Fruit fly (Drosophila melanogaster) whole organism, embryonic: Measurements from ENCODE around the gene CG6028.

Experiments
- ATbp ChIP-seq: fragments of 200-800 bp; sonication (Bioruptor generic); optimal IDR thresholded peaks from 2 replicates; lab custom pipeline; 2017; ENCODE audit warnings: missing biosample characterization, mild to moderate bottlenecking, missing genetic modification characterization, missing genetic modification reagents
- Abd-B ChIP-seq: fragments of 200-800 bp; sonication (Bioruptor generic); optimal IDR thresholded peaks from 2 replicates; lab custom pipeline; 2018; ENCODE audit warnings: missing biosample characterization, mild to moderate bottlenecking, missing genetic modification characterization, moderate library complexity
- Aef1 ChIP-seq: fragments of 200-800 bp; sonication (Bioruptor generic); IDR thresholded peaks from 3 replicates; pipeline ENCODE4 v1.3.6; 2022; ENCODE audit warnings: missing biosample characterization, missing genetic modification characterization
- C15 ChIP-seq: fragments of 200-800 bp; sonication (Bioruptor generic); IDR thresholded peaks from 3 replicates; pipeline ENCODE4 v1.3.6; 2022; ENCODE audit warnings: missing biosample characterization, missing genetic modification characterization
- CG10462 ChIP-seq: fragments of 200-800 bp; sonication (Bioruptor generic); optimal IDR thresholded peaks from 2 replicates; lab custom pipeline; 2016; ENCODE audit warnings: missing biosample characterization, missing genetic modification characterization
- CG10979 ChIP-seq: fragments of 200-800 bp; sonication (Bioruptor generic); optimal IDR thresholded peaks from 2 replicates; lab custom pipeline; 2018; ENCODE audit warnings: missing biosample characterization, mild to moderate bottlenecking, missing genetic modification characterization, moderate library complexity
- CG11085 ChIP-seq: fragments of 200-800 bp; sonication (Bioruptor generic); IDR thresholded peaks from 2 replicates; pipeline ENCODE4 v1.3.6; 2022; ENCODE audit warnings: missing biosample characterization, missing genetic modification characterization
- CG11456 ChIP-seq: fragments of 200-800 bp; sonication (Bioruptor generic); IDR thresholded peaks from 3 replicates; pipeline ENCODE4 v1.3.6; 2022; ENCODE audit warnings: missing biosample characterization, missing genetic modification characterization
- CG11695 ChIP-seq: fragments of 200-800 bp; sonication (Bioruptor generic); IDR thresholded peaks from 3 replicates; pipeline ENCODE4 v1.3.6; 2022; ENCODE audit warnings: missing biosample characterization, missing genetic modification characterization
- CG12104 ChIP-seq: fragments of 200-800 bp; sonication (Bioruptor generic); optimal IDR thresholded peaks from 3 replicates; lab custom pipeline; 2016; ENCODE audit warnings: missing biosample characterization, missing genetic modification characterization
- CG14050 ChIP-seq: fragments of 200-800 bp; sonication (Bioruptor generic); IDR thresholded peaks from 3 replicates; pipeline ENCODE4 v1.3.6; 2022; ENCODE audit warnings: missing biosample characterization, missing genetic modification characterization
- CG15601 ChIP-seq: fragments of 200-800 bp; sonication (Bioruptor generic); optimal IDR thresholded peaks from 3 replicates; lab custom pipeline; 2019; ENCODE audit warnings: missing biosample characterization, mild to moderate bottlenecking, missing genetic modification characterization, moderate library complexity
- CG15696 ChIP-seq: fragments of 200-800 bp; sonication (Bioruptor generic); optimal IDR thresholded peaks from 2 replicates; lab custom pipeline; 2019; ENCODE audit warnings: missing biosample characterization, mild to moderate bottlenecking, missing genetic modification characterization, moderate library complexity
- CG17568 ChIP-seq: fragments of 200-800 bp; sonication (Bioruptor generic); optimal IDR thresholded peaks from 2 replicates; lab custom pipeline; 2018; ENCODE audit warnings: missing biosample characterization, mild to moderate bottlenecking, missing genetic modification characterization, moderate library complexity
- CG18619 ChIP-seq: fragments of 200-800 bp; sonication (Bioruptor generic); optimal IDR thresholded peaks from 3 replicates; lab custom pipeline; 2017; ENCODE audit warnings: missing biosample characterization, mild to moderate bottlenecking, missing genetic modification characterization
- CG31365 ChIP-seq: fragments of 200-800 bp; sonication (Bioruptor generic); optimal IDR thresholded peaks from 2 replicates; lab custom pipeline; 2018; ENCODE audit warnings: missing biosample characterization, mild to moderate bottlenecking, missing genetic modification characterization
- CG31441 ChIP-seq: fragments of 200-800 bp; sonication (Bioruptor generic); IDR thresholded peaks from 2 replicates; pipeline ENCODE4 v1.3.6; 2022; ENCODE audit warnings: missing biosample characterization, missing genetic modification characterization
- CG3838 ChIP-seq: fragments of 200-800 bp; sonication (Bioruptor generic); optimal IDR thresholded peaks from 3 replicates; lab custom pipeline; 2016; ENCODE audit warnings: missing biosample characterization, missing genetic modification characterization
- CG42726 ChIP-seq: fragments of 200-800 bp; sonication (Bioruptor generic); IDR thresholded peaks from 2 replicates; pipeline ENCODE4 v1.3.6; 2022; ENCODE audit warnings: missing biosample characterization, missing genetic modification characterization; ENCODE audit not compliant: partially characterized antibody
- CG7357 ChIP-seq: fragments of 200-800 bp; sonication (Bioruptor generic); IDR thresholded peaks from 3 replicates; pipeline ENCODE4 v1.3.6; 2022; ENCODE audit warnings: missing biosample characterization, missing genetic modification characterization
- CG8359 ChIP-seq: fragments of 200-800 bp; sonication (Bioruptor generic); optimal IDR thresholded peaks from 2 replicates; lab custom pipeline; 2017; ENCODE audit warnings: missing biosample characterization, mild to moderate bottlenecking, missing genetic modification characterization, borderline replicate concordance
- CG9609 ChIP-seq: fragments of 200-800 bp; sonication (Bioruptor generic); optimal IDR thresholded peaks from 3 replicates; lab custom pipeline; 2016; ENCODE audit warnings: missing biosample characterization, missing genetic modification characterization
- Dp ChIP-seq: fragments of 200-800 bp; sonication (Bioruptor generic); optimal IDR thresholded peaks from 2 replicates; lab custom pipeline; 2018; ENCODE audit warnings: missing biosample characterization, mild to moderate bottlenecking, missing genetic modification characterization, moderate library complexity
- H2.0 ChIP-seq: fragments of 200-800 bp; sonication (Bioruptor generic); IDR thresholded peaks from 2 replicates; pipeline ENCODE4 v1.3.6; 2022; ENCODE audit warnings: missing biosample characterization, missing genetic modification characterization
- Hr78 ChIP-seq, 2 experiments: fragments of 200-800 bp in 1 of 2; fragments of >200 bp in 1 of 2; sonication (Bioruptor generic) in 1 of 2; optimal IDR thresholded peaks; 2 replicates each; lab custom pipeline; 2017 to 2019; ENCODE audit warnings: missing biosample characterization in 2 of 2, missing genetic modification characterization in 2 of 2, mild to moderate bottlenecking in 1 of 2, moderate library complexity in 1 of 2
- Lhr ChIP-seq: fragments of 200-800 bp; sonication (Bioruptor generic); optimal IDR thresholded peaks from 3 replicates; lab custom pipeline; 2017; ENCODE audit warnings: mild to moderate bottlenecking, missing biosample characterization, missing genetic modification reagents, missing genetic modification characterization
- Sin3A ChIP-seq: fragments of >200 bp; optimal IDR thresholded peaks from 2 replicates; lab custom pipeline; 2018
- Sox100B ChIP-seq: fragments of 200-800 bp; sonication (Bioruptor generic); optimal IDR thresholded peaks from 3 replicates; lab custom pipeline; 2018; ENCODE audit warnings: missing biosample characterization, mild to moderate bottlenecking, missing genetic modification characterization
- Sox102F ChIP-seq: fragments of 200-800 bp; sonication (Bioruptor generic); optimal IDR thresholded peaks from 2 replicates; lab custom pipeline; 2018; ENCODE audit warnings: missing biosample characterization, mild to moderate bottlenecking, missing genetic modification characterization, moderate library complexity
- Tbp ChIP-seq: fragments of >200 bp; optimal IDR thresholded peaks from 2 replicates; lab custom pipeline; 2018; ENCODE audit warnings: missing biosample characterization, missing genetic modification characterization
- YL-1 ChIP-seq: fragments of 200-800 bp; sonication (Bioruptor generic); optimal IDR thresholded peaks from 3 replicates; lab custom pipeline; 2017; ENCODE audit warnings: missing biosample characterization, mild to moderate bottlenecking, missing genetic modification characterization
- ac ChIP-seq: fragments of 200-800 bp; sonication (Bioruptor generic); optimal IDR thresholded peaks from 3 replicates; lab custom pipeline; 2017; ENCODE audit warnings: missing biosample characterization, mild to moderate bottlenecking, missing genetic modification characterization
- az2 ChIP-seq: fragments of 200-800 bp; sonication (Bioruptor generic); optimal IDR thresholded peaks from 3 replicates; lab custom pipeline; 2016; ENCODE audit warnings: missing biosample characterization, missing genetic modification characterization
- cato ChIP-seq: fragments of 200-800 bp; sonication (Bioruptor generic); optimal IDR thresholded peaks from 2 replicates; lab custom pipeline; 2016; ENCODE audit warnings: missing biosample characterization, missing genetic modification characterization, borderline replicate concordance
- corto ChIP-seq: fragments of 200-800 bp; sonication (Bioruptor generic); optimal IDR thresholded peaks from 2 replicates; lab custom pipeline; 2016; ENCODE audit warnings: missing biosample characterization, mild to moderate bottlenecking, missing genetic modification characterization, moderate library complexity
- crc ChIP-seq: fragments of 200-800 bp; sonication (Bioruptor generic); optimal IDR thresholded peaks from 2 replicates; lab custom pipeline; 2016; ENCODE audit warnings: missing biosample characterization, missing genetic modification characterization
- dmrt11E ChIP-seq: fragments of 200-800 bp; sonication (Bioruptor generic); optimal IDR thresholded peaks from 3 replicates; lab custom pipeline; 2018; ENCODE audit warnings: missing biosample characterization, mild to moderate bottlenecking, missing genetic modification characterization, moderate library complexity
- esg ChIP-seq: fragments of 200-800 bp; sonication (Bioruptor generic); conservative IDR thresholded peaks from 2 replicates; pipeline ENCODE4 v1.3.6; 2022; ENCODE audit warnings: missing biosample characterization, missing genetic modification characterization
- grau ChIP-seq: fragments of 200-800 bp; optimal IDR thresholded peaks from 3 replicates; lab custom pipeline; 2019; ENCODE audit warnings: missing biosample characterization, mild to moderate bottlenecking, missing genetic modification characterization, moderate library complexity
- gsb-n ChIP-seq: fragments of 200-800 bp; sonication (Bioruptor generic); optimal IDR thresholded peaks from 3 replicates; lab custom pipeline; 2018; ENCODE audit warnings: missing biosample characterization, mild to moderate bottlenecking, missing genetic modification characterization
- ham ChIP-seq: fragments of 200-800 bp; sonication (Bioruptor generic); IDR thresholded peaks from 2 replicates; pipeline ENCODE4 v1.3.6; 2022; ENCODE audit warnings: missing biosample characterization, missing genetic modification characterization
- her ChIP-seq: fragments of 200-800 bp; sonication (Bioruptor generic); optimal IDR thresholded peaks from 2 replicates; lab custom pipeline; 2016; ENCODE audit warnings: missing biosample characterization, missing genetic modification characterization
- jing ChIP-seq: fragments of 200-800 bp; sonication (Bioruptor generic); optimal IDR thresholded peaks from 2 replicates; lab custom pipeline; 2018; ENCODE audit warnings: missing biosample characterization, mild to moderate bottlenecking, missing genetic modification characterization
- lbe ChIP-seq: fragments of 200-800 bp; sonication (Bioruptor generic); optimal IDR thresholded peaks from 2 replicates; lab custom pipeline; 2016; ENCODE audit warnings: missing biosample characterization, mild to moderate bottlenecking, missing genetic modification characterization
- mam ChIP-seq: fragments of 200-800 bp; sonication (Bioruptor generic); optimal IDR thresholded peaks from 3 replicates; lab custom pipeline; 2016; ENCODE audit warnings: missing biosample characterization, missing genetic modification characterization
- oc ChIP-seq: fragments of 200-800 bp; sonication (Bioruptor generic); optimal IDR thresholded peaks from 2 replicates; lab custom pipeline; 2018; ENCODE audit warnings: missing biosample characterization, mild to moderate bottlenecking, missing genetic modification characterization, moderate library complexity
- ro ChIP-seq: fragments of 200-800 bp; sonication (Bioruptor generic); IDR thresholded peaks from 2 replicates; pipeline ENCODE4 v1.3.6; 2022; ENCODE audit warnings: missing biosample characterization, missing genetic modification characterization
- stwl ChIP-seq: fragments of 200-800 bp; sonication (Bioruptor generic); optimal IDR thresholded peaks from 3 replicates; lab custom pipeline; 2018; ENCODE audit warnings: missing biosample characterization, mild to moderate bottlenecking, missing genetic modification characterization, moderate library complexity
- sug ChIP-seq: fragments of 200-800 bp; optimal IDR thresholded peaks from 2 replicates; lab custom pipeline; 2019; ENCODE audit warnings: missing biosample characterization, mild to moderate bottlenecking, missing genetic modification characterization, moderate library complexity
- tin ChIP-seq: fragments of 200-800 bp; sonication (Bioruptor generic); optimal IDR thresholded peaks from 3 replicates; lab custom pipeline; 2016; ENCODE audit warnings: missing biosample characterization, missing genetic modification characterization
- vnd ChIP-seq: fragments of 200-800 bp; sonication (Bioruptor generic); IDR thresholded peaks from 3 replicates; pipeline ENCODE4 v1.3.6; 2022; ENCODE audit warnings: missing biosample characterization, missing genetic modification characterization; ENCODE audit not compliant: partially characterized antibody

CG6028 gene

DNA sequence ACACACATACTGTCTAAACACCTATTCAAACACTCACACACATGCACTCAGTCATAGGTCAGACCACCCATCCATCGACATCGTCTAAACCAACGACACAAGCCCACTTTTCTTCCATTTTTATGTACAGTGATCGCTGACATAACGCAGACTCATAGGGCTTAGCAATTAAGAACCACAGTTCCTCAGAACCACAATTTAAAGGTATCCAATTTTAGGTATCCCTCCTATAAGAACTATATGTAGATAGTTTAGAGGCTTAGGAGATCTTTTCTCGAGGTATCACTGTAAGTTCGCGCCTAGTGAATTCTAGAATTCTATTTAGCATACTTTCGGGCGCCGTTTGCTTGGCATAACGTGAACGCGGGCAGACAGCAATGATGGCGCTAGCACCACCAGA, 32.4 kb downstream of the CG6028 start (continued):
- TF ChIP-seq CG15696 (tag; lab: Kevin White, UChicago): no peak
- no peak for TF ChIP-seq gsb-n (tag; lab: Kevin White, UChicago)
- no peak for TF ChIP-seq ATbp (GFP tag; lab: Kevin White, UChicago)
- no peak for TF ChIP-seq CG31365 (tag; lab: Kevin White, UChicago)
- no peak for TF ChIP-seq dmrt11E (tag; lab: Kevin White, UChicago)
- TF ChIP-seq sug (tag; lab: Kevin White, UChicago): no peak
- peak; percentile 32 for TF ChIP-seq az2
- TF ChIP-seq Sox100B (GFP tag; lab: Kevin White, UChicago): no peak
- no peak for TF ChIP-seq CG12104
- TF ChIP-seq CG3838 (GFP tag; lab: Kevin White, UChicago): no peak
- TF ChIP-seq CG8359 (GFP tag; lab: Kevin White, UChicago): no peak
- no peak for TF ChIP-seq crc (GFP tag; lab: Kevin White, UChicago)
- TF ChIP-seq YL-1 (GFP tag; lab: Kevin White, UChicago): no peak
- no peak for TF ChIP-seq Sin3A (lab: Kevin White, UChicago)
- no peak for TF ChIP-seq CG15601
- peak; percentile 67 for TF ChIP-seq Aef1 (GFP tag; lab: Robert Waterston, UW)
- peak; percentile 60 for TF ChIP-seq Sox102F (GFP tag; lab: Kevin White, UChicago)
- TF ChIP-seq grau (tag; lab: Kevin White, UChicago): peak; percentile 68
- TF ChIP-seq cato (GFP tag; lab: Kevin White, UChicago): no peak
- no peak for TF ChIP-seq Lhr (GFP tag; lab: Kevin White, UChicago)
- TF ChIP-seq CG11695 (GFP tag; lab: Robert Waterston, UW): no peak; the same call in 2 of the 3 replicates
- peak; percentile 16 for TF ChIP-seq CG9609 (GFP tag; lab: Kevin White, UChicago)
- TF ChIP-seq corto (GFP tag; lab: Kevin White, UChicago): no peak
- TF ChIP-seq CG17568 (GFP tag; lab: Kevin White, UChicago): no peak
- no peak for TF ChIP-seq C15
- TF ChIP-seq lbe (GFP tag; lab: Kevin White, UChicago): no peak
- no peak for TF ChIP-seq ac (GFP tag; lab: Kevin White, UChicago)
- peak; percentile 75 for TF ChIP-seq CG11456
- TF ChIP-seq CG42726 (GFP tag; lab: Robert Waterston, UW): no peak
- TF ChIP-seq esg: peak; percentile 53; the same call in 1 of the 2 replicates
- no peak for TF ChIP-seq CG11085 (GFP tag; lab: Robert Waterston, UW)
- no peak for TF ChIP-seq ro (GFP tag; lab: Robert Waterston, UW)
- TF ChIP-seq stwl (tag; lab: Kevin White, UChicago): no peak
- TF ChIP-seq oc (tag; lab: Kevin White, UChicago): no peak
- TF ChIP-seq CG7357 (GFP tag; lab: Robert Waterston, UW): peak; percentile 34; the same call in 1 of the 3 replicates
- no peak for TF ChIP-seq her (GFP tag; lab: Kevin White, UChicago)
- peak; percentile 60 for TF ChIP-seq mam
- TF ChIP-seq CG18619: no peak
- no peak for TF ChIP-seq CG14050 (GFP tag; lab: Robert Waterston, UW)
- no peak for TF ChIP-seq Hr78 (GFP tag; optimal IDR thresholded peaks at IDR 0.05; lab: Kevin White, UChicago)
- no peak for TF ChIP-seq Tbp (GFP tag; lab: Kevin White, UChicago)
- TF ChIP-seq CG10462 (GFP tag; lab: Kevin White, UChicago): no peak
- no peak for TF ChIP-seq CG31441 (GFP tag; lab: Robert Waterston, UW)
- TF ChIP-seq vnd (GFP tag; lab: Robert Waterston, UW): no peak
- no peak for TF ChIP-seq CG10979 (tag; lab: Kevin White, UChicago)
- peak; percentile 57; the same call in 1 of the 2 replicates for TF ChIP-seq H2.0 (GFP tag; lab: Robert Waterston, UW)
- peak; percentile 35 for TF ChIP-seq tin (GFP tag; lab: Kevin White, UChicago)
- peak; percentile 66 for TF ChIP-seq Abd-B (GFP tag; lab: Kevin White, UChicago)
- TF ChIP-seq Dp (GFP tag; lab: Kevin White, UChicago): no peak
- TF ChIP-seq jing: no peak
- TF ChIP-seq ham (GFP tag; lab: Robert Waterston, UW): no peak
